Fruit fly (Drosophila melanogaster) whole organism: ENCODE results near the gene btl.

Source experiments
- CG8478 ChIP-seq: fragments of >200 bp; optimal IDR thresholded peaks from 2 replicates; lab custom pipeline; 2018; ENCODE audit warnings: inconsistent platforms
- Dll ChIP-seq: fragments of >200 bp; optimal IDR thresholded peaks from 2 replicates; lab custom pipeline; 2017
- pan ChIP-seq: fragments of >200 bp; optimal IDR thresholded peaks from 2 replicates; lab custom pipeline; 2017
- usp ChIP-seq: fragments of >200 bp; optimal IDR thresholded peaks from 2 replicates; lab custom pipeline; 2017; ENCODE audit warnings: missing biosample characterization, missing genetic modification characterization, mixed read lengths

- TF ChIP-seq pan: no peak
- no peak for TF ChIP-seq Dll (lab: Kevin White, UChicago)
- no peak for TF ChIP-seq CG8478 (lab: Kevin White, UChicago)
- no peak for TF ChIP-seq usp (GFP tag; lab: Kevin White, UChicago)
Measured at dm6 chr3L:14027549-14027948, 48.0 kb upstream of the btl start.
